Worm (Caenorhabditis elegans) whole organism, L4 larva: Measurements from ENCODE around the gene mogs-1.

Source experiments
- D1046.2 ChIP-seq: fragments of 200-800 bp; sonication (Bioruptor generic); IDR thresholded peaks from 2 replicates; pipeline ENCODE4 v1.3.6; 2022; ENCODE audit warnings: missing genetic modification characterization, missing compliant biosample characterization
- Y105C5A.15 ChIP-seq: fragments of 200-800 bp; sonication (Bioruptor generic); IDR thresholded peaks from 2 replicates; pipeline ENCODE4 v1.3.6; 2022; ENCODE audit warnings: missing genetic modification characterization, missing compliant biosample characterization
- Y48G9A.11 ChIP-seq: fragments of 200-800 bp; sonication (Bioruptor generic); IDR thresholded peaks from 2 replicates; pipeline ENCODE4 v1.3.6; 2022; ENCODE audit warnings: missing genetic modification reagents, missing genetic modification characterization, missing compliant biosample characterization
- aha-1 ChIP-seq: fragments of 150-350 bp; peaks from one replicate; lab custom pipeline; 2014; ENCODE audit warnings: missing biosample characterization, missing genetic modification characterization
- ceh-28 ChIP-seq: fragments of 150-350 bp; optimal IDR thresholded peaks from 2 replicates; lab custom pipeline; 2014; ENCODE audit warnings: missing biosample characterization, missing genetic modification reagents, missing genetic modification characterization
- ceh-44 ChIP-seq: fragments of 200-800 bp; sonication (Bioruptor generic); IDR thresholded peaks from 2 replicates; pipeline ENCODE4 v1.3.6; 2022; ENCODE audit warnings: missing genetic modification reagents, missing genetic modification characterization, missing compliant biosample characterization
- ctbp-1 ChIP-seq: fragments of 200-800 bp; sonication (Bioruptor generic); IDR thresholded peaks from 2 replicates; pipeline ENCODE4 v1.3.6; 2022; ENCODE audit warnings: missing genetic modification reagents, missing genetic modification characterization, missing compliant biosample characterization
- daf-12 ChIP-seq: fragments of 150-350 bp; optimal IDR thresholded peaks from 2 replicates; lab custom pipeline; 2014; ENCODE audit warnings: missing biosample characterization, missing genetic modification reagents, missing genetic modification characterization
- daf-16 ChIP-seq, 3 experiments: sonication (generic microtip); optimal IDR thresholded peaks; 2 replicates each; lab custom pipeline; 2016 to 2017; ENCODE audit warnings: missing genetic modification characterization in 3 of 3, missing genetic modification reagents in 3 of 3, mild to moderate bottlenecking in 2 of 3, missing compliant biosample characterization in 2 of 3, missing biosample characterization in 1 of 3, moderate library complexity in 1 of 3
- dmd-6 ChIP-seq: fragments of 200-800 bp; sonication (Bioruptor generic); IDR thresholded peaks from 2 replicates; pipeline ENCODE4 v1.3.6; 2022; ENCODE audit warnings: missing genetic modification reagents, missing genetic modification characterization, missing compliant biosample characterization
- dpl-1 ChIP-seq: fragments of 150-350 bp; optimal IDR thresholded peaks from 2 replicates; lab custom pipeline; 2014; ENCODE audit warnings: missing biosample characterization, missing genetic modification reagents, missing genetic modification characterization
- dve-1 ChIP-seq: sonication (generic microtip); optimal IDR thresholded peaks from 2 replicates; lab custom pipeline; 2017; ENCODE audit warnings: antibody characterized with exemption, mild to moderate bottlenecking, missing genetic modification characterization, missing compliant biosample characterization; ENCODE audit not compliant: insufficient read depth
- egl-27 ChIP-seq: sonication (generic microtip); optimal IDR thresholded peaks from 3 replicates; lab custom pipeline; 2017; ENCODE audit warnings: missing biosample characterization, missing genetic modification reagents, missing genetic modification characterization
- fos-1 ChIP-seq: fragments of 150-350 bp; optimal IDR thresholded peaks from 2 replicates; lab custom pipeline; 2014; ENCODE audit warnings: missing biosample characterization, missing genetic modification characterization
- hlh-11 ChIP-seq: fragments of 200-800 bp; sonication (Bioruptor generic); optimal IDR thresholded peaks from 2 replicates; lab custom pipeline; 2018; ENCODE audit warnings: mild to moderate bottlenecking, missing genetic modification characterization, missing compliant biosample characterization
- hlh-30 ChIP-seq: sonication (generic microtip); optimal IDR thresholded peaks from 2 replicates; lab custom pipeline; 2017; ENCODE audit warnings: antibody characterized with exemption, mild to moderate bottlenecking, missing genetic modification characterization, missing compliant biosample characterization; ENCODE audit not compliant: insufficient read depth
- hmg-1.1 ChIP-seq: fragments of 200-800 bp; sonication (Bioruptor generic); IDR thresholded peaks from 2 replicates; pipeline ENCODE4 v1.3.6; 2022; ENCODE audit warnings: missing genetic modification reagents, missing genetic modification characterization, missing compliant biosample characterization
- jun-1 ChIP-seq: fragments of 150-350 bp; optimal IDR thresholded peaks from 2 replicates; lab custom pipeline; 2014; ENCODE audit warnings: missing biosample characterization, missing genetic modification reagents, missing genetic modification characterization
- lim-7 ChIP-seq: fragments of 200-800 bp; sonication (Bioruptor generic); IDR thresholded peaks from 2 replicates; pipeline ENCODE4 v1.3.6; 2022; ENCODE audit warnings: missing genetic modification characterization, missing compliant biosample characterization
- lin-13 ChIP-seq: fragments of 150-350 bp; optimal IDR thresholded peaks from 2 replicates; lab custom pipeline; 2014; ENCODE audit warnings: missing biosample characterization, missing genetic modification reagents, missing genetic modification characterization
- lin-38 ChIP-seq: fragments of 200-800 bp; sonication (Bioruptor generic); IDR thresholded peaks from 2 replicates; pipeline ENCODE4 v1.3.6; 2022; ENCODE audit warnings: missing genetic modification reagents, missing genetic modification characterization, missing compliant biosample characterization
- mdl-1 ChIP-seq, 2 experiments: fragments of 150-350 bp in 1 of 2; sonication (generic microtip) in 1 of 2; optimal IDR thresholded peaks; 2 replicates each; lab custom pipeline; 2014 to 2017; ENCODE audit warnings: missing biosample characterization in 2 of 2, missing genetic modification characterization in 2 of 2
- mep-1 ChIP-seq: fragments of 150-350 bp; sonication (generic microtip); optimal IDR thresholded peaks from 3 replicates; lab custom pipeline; 2014; ENCODE audit warnings: missing biosample characterization, missing genetic modification characterization
- mxl-3 ChIP-seq: fragments of 200-800 bp; sonication (Bioruptor generic); optimal IDR thresholded peaks from 2 replicates; lab custom pipeline; 2018; ENCODE audit warnings: mild to moderate bottlenecking, missing genetic modification characterization, missing compliant biosample characterization
- nhr-25 ChIP-seq: sonication (generic microtip); optimal IDR thresholded peaks from 2 replicates; lab custom pipeline; 2017; ENCODE audit warnings: missing genetic modification characterization, mild to moderate bottlenecking, missing compliant biosample characterization, antibody characterized with exemption, moderate library complexity, borderline replicate concordance; ENCODE audit not compliant: insufficient read depth
- nhr-28 ChIP-seq: fragments of 150-350 bp; optimal IDR thresholded peaks from 2 replicates; lab custom pipeline; 2014; ENCODE audit warnings: missing biosample characterization, missing genetic modification characterization
- nhr-48 ChIP-seq: sonication (generic microtip); optimal IDR thresholded peaks from 2 replicates; lab custom pipeline; 2016; ENCODE audit warnings: mild to moderate bottlenecking, missing genetic modification characterization, missing compliant biosample characterization
- pha-4 ChIP-seq, 2 experiments: fragments of 150-350 bp in 1 of 2; fragments of 200-800 bp in 1 of 2; sonication (Bioruptor generic) in 1 of 2; IDR thresholded peaks in 1 of 2; optimal IDR thresholded peaks in 1 of 2; 2 replicates each; pipeline versions ENCODE4 v1.3.6 to Lab custom; 2014 to 2022; ENCODE audit warnings: missing genetic modification characterization in 2 of 2, missing genetic modification reagents in 2 of 2, missing biosample characterization in 1 of 2, missing compliant biosample characterization in 1 of 2
- php-3 ChIP-seq: fragments of 200-800 bp; sonication (Bioruptor generic); IDR thresholded peaks from 2 replicates; pipeline ENCODE4 v1.3.6; 2022; ENCODE audit warnings: missing genetic modification reagents, missing genetic modification characterization, missing compliant biosample characterization
- pqm-1 ChIP-seq: sonication (generic microtip); optimal IDR thresholded peaks from 2 replicates; lab custom pipeline; 2017; ENCODE audit warnings: missing biosample characterization, missing genetic modification characterization
- sdz-12 ChIP-seq: fragments of 200-800 bp; sonication (Bioruptor generic); optimal IDR thresholded peaks from 2 replicates; lab custom pipeline; 2018; ENCODE audit warnings: mild to moderate bottlenecking, missing genetic modification characterization, missing compliant biosample characterization
- skn-1 ChIP-seq: fragments of 150-350 bp; optimal IDR thresholded peaks from 2 replicates; lab custom pipeline; 2014; ENCODE audit warnings: missing biosample characterization, missing genetic modification characterization
- spr-1 ChIP-seq: sonication (generic microtip); optimal IDR thresholded peaks from 2 replicates; lab custom pipeline; 2016; ENCODE audit warnings: mild to moderate bottlenecking, missing genetic modification characterization, missing compliant biosample characterization
- spr-3 ChIP-seq: fragments of 200-800 bp; sonication (Bioruptor generic); optimal IDR thresholded peaks from 2 replicates; lab custom pipeline; 2018; ENCODE audit warnings: mild to moderate bottlenecking, missing genetic modification characterization, missing compliant biosample characterization
- unc-62 ChIP-seq, 3 experiments: fragments of 150-350 bp in 1 of 3; sonication (generic microtip); optimal IDR thresholded peaks in 2 of 3; peaks in 1 of 3; 1 replicate in 1 of 3; 2 replicates in 2 of 3; lab custom pipeline; 2014 to 2017; ENCODE audit warnings: missing biosample characterization in 3 of 3, missing genetic modification characterization in 3 of 3, missing genetic modification reagents in 3 of 3, missing genotype in 1 of 3
- ztf-7 ChIP-seq: fragments of 150-350 bp; optimal IDR thresholded peaks from 2 replicates; lab custom pipeline; 2014; ENCODE audit warnings: missing biosample characterization, missing genetic modification characterization

Gene mogs-1

ce11 chrIV:11036222-11036621 is 14.5 kb upstream of the mogs-1 start, which contains the start of gene fkb-1 (continued):
- TF ChIP-seq hlh-11 (tag; lab: Kevin White, UChicago), result peak; percentile 65
- TF ChIP-seq lim-7 (GFP tag; lab: Robert Waterston, UW), result no peak
- TF ChIP-seq dpl-1 (GFP tag; lab: Kevin White, UChicago), result peak; percentile 71
- TF ChIP-seq mdl-1 (tag; optimal IDR thresholded peaks at IDR 0.05; lab: Kevin White, UChicago), result peak in 1 of 2 experiments; percentile 46
- no peak for TF ChIP-seq ztf-7 (tag; lab: Kevin White, UChicago)
- TF ChIP-seq Y105C5A.15 (GFP tag; lab: Robert Waterston, UW), result no peak
- peak; percentile 62 for TF ChIP-seq lin-38 (GFP tag; lab: Robert Waterston, UW)
- peak; percentile 66; the same call in 1 of the 2 replicates for TF ChIP-seq hmg-1.1 (GFP tag; lab: Robert Waterston, UW)
- no peak for TF ChIP-seq pha-4 (GFP tag; IDR thresholded peaks at IDR 0.05; lab: Robert Waterston, UW)
- TF ChIP-seq pha-4 (tag; optimal IDR thresholded peaks at IDR 0.05; lab: Kevin White, UChicago), result peak; percentile 87
- TF ChIP-seq mxl-3 (GFP tag; lab: Kevin White, UChicago), result no peak
- TF ChIP-seq mep-1, result peak; percentile 75

ce11 chrIV:11032288-11032687 is 10.6 kb upstream of the mogs-1 start, which contains the start of gene hrg-6:
TSS of gene hrg-6 (plus strand) at chrIV:11032588.
- no peak for TF ChIP-seq spr-3 (GFP tag; lab: Kevin White, UChicago)
- no peak for TF ChIP-seq sdz-12
- peak in 1 of 2 experiments; percentile 26 for TF ChIP-seq unc-62 (GFP tag; optimal IDR thresholded peaks at IDR 0.05 in 1 of 2; lab: Kevin White, UChicago)
- no peak for TF ChIP-seq unc-62 (tag; optimal IDR thresholded peaks at IDR 0.05; lab: Kevin White, UChicago)

ce11 chrIV:11031640-11032039 is 9.9 kb upstream of the mogs-1 start:
- TF ChIP-seq ceh-28 (no peak), hlh-11 (tag; lab: Kevin White, UChicago) (peak; percentile 24), nhr-28 (peak; percentile 46), aha-1 (tag; lab: Kevin White, UChicago) (peak; percentile 66), mep-1 (peak; percentile 50), pqm-1 (tag; lab: Kevin White, UChicago) (peak; percentile 57), ctbp-1 (GFP tag; lab: Robert Waterston, UW) (no peak), daf-16 (GFP tag; optimal IDR thresholded peaks at IDR 0.05; lab: Kevin White, UChicago) (no peak), daf-16 (tag; optimal IDR thresholded peaks at IDR 0.05; lab: Kevin White, UChicago) (peak; percentile 71), D1046.2 (GFP tag; lab: Robert Waterston, UW) (no peak), dmd-6 (peak; percentile 68), nhr-48 (peak; percentile 3), dve-1 (tag; lab: Kevin White, UChicago) (peak; percentile 42), ztf-7 (tag; lab: Kevin White, UChicago) (peak; percentile 94)

DNA sequence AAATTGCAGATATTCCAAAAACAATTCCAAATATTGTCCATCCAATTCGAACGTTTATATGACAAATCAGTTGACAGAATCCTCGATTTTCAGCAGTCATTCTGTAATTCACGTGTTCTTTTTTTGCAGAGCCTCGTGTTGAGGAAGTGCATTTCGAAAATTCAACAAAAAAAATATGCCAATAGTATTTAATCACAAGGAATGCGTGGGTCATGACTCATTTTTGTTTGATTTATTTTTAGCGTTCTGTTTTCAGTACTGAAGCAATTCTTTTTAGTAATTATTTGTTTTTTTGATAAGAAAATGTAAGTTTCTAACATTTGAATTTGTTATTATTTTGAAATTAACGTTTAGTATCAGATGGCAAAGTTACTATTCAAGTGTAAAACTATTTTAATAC is 9.2 kb upstream of the mogs-1 start, which contains the start of gene hrg-4:
hrg-4 (minus strand) TSS at position 101 of the 400 bp plus-strand sequence.
- TF ChIP-seq skn-1 (tag; lab: Kevin White, UChicago) (no peak), unc-62 (GFP tag; optimal IDR thresholded peaks at IDR 0.05 in 1 of 2; lab: Kevin White, UChicago) (peak in 1 of 2 experiments; percentile 75), unc-62 (tag; optimal IDR thresholded peaks at IDR 0.05; lab: Kevin White, UChicago) (no peak), hlh-30 (tag; lab: Kevin White, UChicago) (peak; percentile 26), nhr-25 (no peak)

ce11 chrIV:11030117-11030516 is 8.4 kb upstream of the mogs-1 start:
- TF ChIP-seq aha-1 (tag; lab: Kevin White, UChicago), result peak; percentile 61
- no peak for TF ChIP-seq jun-1 (tag; lab: Kevin White, UChicago)
- TF ChIP-seq unc-62 (GFP tag; optimal IDR thresholded peaks at IDR 0.05 in 1 of 2; lab: Kevin White, UChicago), result peak in 1 of 2 experiments; percentile 52
- no peak for TF ChIP-seq unc-62 (tag; optimal IDR thresholded peaks at IDR 0.05; lab: Kevin White, UChicago)

DNA sequence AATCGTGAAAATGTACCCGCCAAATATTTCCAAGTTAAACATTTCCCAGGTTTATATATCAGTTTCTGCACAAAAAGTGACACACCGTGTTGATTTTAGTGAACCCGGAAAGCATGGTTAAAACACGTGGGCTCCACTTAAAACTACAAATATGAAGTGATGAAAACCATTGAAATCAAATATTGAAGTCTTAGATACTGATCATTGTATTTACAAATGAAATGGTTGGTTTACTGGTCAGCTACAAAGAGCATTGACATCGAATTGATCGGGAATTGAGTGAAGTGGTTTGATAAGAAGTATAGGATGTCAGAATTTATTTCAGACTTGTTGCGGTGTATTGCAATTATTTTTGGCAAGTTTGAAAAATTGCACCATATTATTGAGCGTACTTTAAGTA is 7.7 kb upstream of the mogs-1 start, which contains the start of gene hrg-5:
hrg-5 (minus strand) TSS at position 17 of the 400 bp plus-strand sequence.
- no peak for TF ChIP-seq daf-16 (GFP tag; optimal IDR thresholded peaks at IDR 0.05; lab: Kevin White, UChicago)
- TF ChIP-seq daf-16 (tag; optimal IDR thresholded peaks at IDR 0.05; lab: Kevin White, UChicago), result peak; percentile 49
- TF ChIP-seq ceh-44, result no peak
- TF ChIP-seq daf-12 (tag; lab: Kevin White, UChicago), result no peak
- TF ChIP-seq mdl-1 (tag; optimal IDR thresholded peaks at IDR 0.05; lab: Kevin White, UChicago), result peak in 1 of 2 experiments; percentile 24
- TF ChIP-seq egl-27 (tag; lab: Kevin White, UChicago), result no peak
- TF ChIP-seq nhr-28, result peak; percentile 68
- no peak for TF ChIP-seq php-3
- TF ChIP-seq fos-1 (tag; lab: Kevin White, UChicago), result no peak
- TF ChIP-seq spr-1 (tag; lab: Kevin White, UChicago), result no peak
- TF ChIP-seq Y48G9A.11 (GFP tag; lab: Robert Waterston, UW), result no peak
- peak; percentile 65 for TF ChIP-seq dmd-6
- no peak for TF ChIP-seq D1046.2 (GFP tag; lab: Robert Waterston, UW)
- TF ChIP-seq hlh-11 (tag; lab: Kevin White, UChicago), result no peak
- no peak for TF ChIP-seq lin-13 (GFP tag; lab: Kevin White, UChicago)
